Worm (Caenorhabditis elegans) whole organism, L3 larva: ENCODE measurements around the gene W06D12.6.

Experiments
- elt-1 ChIP-seq: fragments of 150-350 bp; optimal IDR thresholded peaks from 2 replicates; lab custom pipeline; 2014; ENCODE audit warnings: missing biosample characterization, missing genetic modification characterization
- fos-1 ChIP-seq: fragments of 150-350 bp; optimal IDR thresholded peaks from 2 replicates; lab custom pipeline; 2014; ENCODE audit warnings: missing biosample characterization, missing genetic modification characterization
- lin-15B ChIP-seq: fragments of 150-350 bp; optimal IDR thresholded peaks from 2 replicates; lab custom pipeline; 2014; ENCODE audit warnings: missing biosample characterization, missing genetic modification characterization
- nhr-23 ChIP-seq: fragments of 150-350 bp; optimal IDR thresholded peaks from 2 replicates; lab custom pipeline; 2014; ENCODE audit warnings: missing biosample characterization, missing genetic modification reagents, missing genetic modification characterization
- snpc-4 ChIP-seq: fragments of 150-350 bp; optimal IDR thresholded peaks from 2 replicates; lab custom pipeline; 2014; ENCODE audit warnings: missing biosample characterization, missing genetic modification characterization

DNA sequence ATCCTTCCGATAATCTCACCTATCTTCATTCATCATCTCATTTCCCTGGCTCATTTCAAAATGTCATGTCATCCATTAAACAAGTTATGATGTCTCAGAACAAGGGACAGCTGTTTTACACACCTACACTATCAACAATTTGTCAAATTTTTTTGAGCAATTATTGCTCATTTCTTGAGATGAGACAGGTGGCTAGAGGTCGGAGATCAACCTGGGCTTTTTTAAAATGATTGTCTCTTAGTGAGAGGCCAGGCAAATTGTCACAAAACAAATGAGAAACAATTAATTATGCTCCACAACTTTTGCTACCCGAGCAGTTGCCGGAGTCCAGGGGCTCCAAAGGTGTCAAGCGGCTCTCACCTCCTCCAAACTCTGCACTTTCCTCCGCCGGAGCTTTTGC is 22.8 kb downstream of the W06D12.6 start:
- TF ChIP-seq fos-1 (tag; lab: Kevin White, UChicago), result no peak
- TF ChIP-seq snpc-4 (tag; lab: Kevin White, UChicago), result no peak
- no peak for TF ChIP-seq lin-15B (tag; lab: Kevin White, UChicago)
- no peak for TF ChIP-seq elt-1 (tag; lab: Kevin White, UChicago)
- no peak for TF ChIP-seq nhr-23 (tag; lab: Kevin White, UChicago)
